Fruit fly (Drosophila melanogaster) whole organism, adult: ENCODE data around the gene koko.

Experiments used
- CG11617 ChIP-seq: fragments of 200-800 bp; sonication (Bioruptor generic); optimal IDR thresholded peaks from 2 replicates; lab custom pipeline; 2017; ENCODE audit warnings: mild to moderate bottlenecking, missing biosample characterization, missing genetic modification reagents, missing genetic modification characterization
- CG12768 ChIP-seq: fragments of 200-800 bp; sonication (Bioruptor generic); optimal IDR thresholded peaks from 2 replicates; lab custom pipeline; 2017; ENCODE audit warnings: missing biosample characterization, missing genetic modification characterization, mild to moderate bottlenecking, moderate library complexity, missing genetic modification reagents
- CG14711 ChIP-seq: fragments of 200-800 bp; sonication (Bioruptor generic); optimal IDR thresholded peaks from 2 replicates; lab custom pipeline; 2018; ENCODE audit warnings: missing biosample characterization, mild to moderate bottlenecking, missing genetic modification characterization, moderate library complexity
- CG1620 ChIP-seq: fragments of 200-800 bp; sonication (Bioruptor generic); optimal IDR thresholded peaks from 2 replicates; lab custom pipeline; 2016; ENCODE audit warnings: missing biosample characterization, missing genetic modification characterization
- CG33017 ChIP-seq: fragments of 200-800 bp; sonication (Bioruptor generic); optimal IDR thresholded peaks from 2 replicates; lab custom pipeline; 2018; ENCODE audit warnings: missing biosample characterization, mild to moderate bottlenecking, missing genetic modification characterization, moderate library complexity
- CG5204 ChIP-seq: fragments of 200-800 bp; sonication (Bioruptor generic); optimal IDR thresholded peaks from 2 replicates; lab custom pipeline; 2016; ENCODE audit warnings: missing biosample characterization, missing genetic modification characterization
- CG7045 ChIP-seq: fragments of 200-800 bp; sonication (Bioruptor generic); optimal IDR thresholded peaks from 2 replicates; lab custom pipeline; 2017; ENCODE audit warnings: missing biosample characterization, mild to moderate bottlenecking, missing genetic modification characterization
- CG7101 ChIP-seq: fragments of 200-800 bp; sonication (Bioruptor generic); optimal IDR thresholded peaks from 2 replicates; lab custom pipeline; 2018; ENCODE audit warnings: missing biosample characterization, mild to moderate bottlenecking, missing genetic modification characterization, moderate library complexity
- Clk ChIP-seq: fragments of 200-800 bp; sonication (Bioruptor generic); optimal IDR thresholded peaks from 2 replicates; lab custom pipeline; 2017; ENCODE audit warnings: missing biosample characterization, missing genetic modification characterization
- Crg-1 ChIP-seq: fragments of 200-800 bp; sonication (Bioruptor generic); optimal IDR thresholded peaks from 2 replicates; lab custom pipeline; 2016; ENCODE audit warnings: missing biosample characterization, missing genetic modification characterization
- Hr96 ChIP-seq: fragments of 200-800 bp; sonication (Bioruptor generic); optimal IDR thresholded peaks from 2 replicates; lab custom pipeline; 2016; ENCODE audit warnings: missing biosample characterization, missing genetic modification characterization
- Mnt ChIP-seq: fragments of 200-800 bp; sonication (Bioruptor generic); optimal IDR thresholded peaks from 2 replicates; lab custom pipeline; 2016; ENCODE audit warnings: missing biosample characterization, mild to moderate bottlenecking, missing genetic modification characterization
- bab1 ChIP-seq: fragments of 200-800 bp; sonication (Bioruptor generic); optimal IDR thresholded peaks from 3 replicates; lab custom pipeline; 2019; ENCODE audit warnings: missing biosample characterization, mild to moderate bottlenecking, missing genetic modification characterization, moderate library complexity
- cic ChIP-seq: fragments of 200-800 bp; sonication (Bioruptor generic); optimal IDR thresholded peaks from 2 replicates; lab custom pipeline; 2017; ENCODE audit warnings: missing biosample characterization, mild to moderate bottlenecking, missing genetic modification characterization, moderate library complexity
- cnc ChIP-seq, 2 experiments: fragments of >200 bp; optimal IDR thresholded peaks; 2 replicates each; lab custom pipeline; 2017
- kay ChIP-seq: fragments of 200-800 bp; sonication (Bioruptor generic); peaks from one replicate; lab custom pipeline; 2016; ENCODE audit warnings: missing biosample characterization, missing genetic modification characterization, borderline replicate concordance
- ovo ChIP-seq: fragments of 200-800 bp; sonication (Bioruptor generic); optimal IDR thresholded peaks from 2 replicates; lab custom pipeline; 2016; ENCODE audit warnings: missing biosample characterization, missing genetic modification characterization
- pad ChIP-seq: fragments of 200-800 bp; sonication (Bioruptor generic); optimal IDR thresholded peaks from 3 replicates; lab custom pipeline; 2017; ENCODE audit warnings: missing biosample characterization, missing genetic modification characterization, mild to moderate bottlenecking, moderate library complexity, missing genetic modification reagents
- tj ChIP-seq: fragments of 200-800 bp; sonication (Bioruptor generic); optimal IDR thresholded peaks from 3 replicates; lab custom pipeline; 2017; ENCODE audit warnings: missing biosample characterization, mild to moderate bottlenecking, missing genetic modification characterization, moderate library complexity
- toe ChIP-seq: fragments of 200-800 bp; sonication (Bioruptor generic); optimal IDR thresholded peaks from 2 replicates; lab custom pipeline; 2016; ENCODE audit warnings: missing biosample characterization, missing genetic modification characterization

Gene koko

dm6 chr3R:18445148-18445843 is 42.5 kb downstream of the koko start:
- no peak for TF ChIP-seq CG12768 (GFP tag; lab: Kevin White, UChicago)
- peak; percentile 89 for TF ChIP-seq kay (GFP tag; lab: Kevin White, UChicago)

dm6 chr3R:18447146-18447773 is 44.4 kb downstream of the koko start:
- TF ChIP-seq toe (GFP tag; lab: Kevin White, UChicago) (no peak), tj (GFP tag; lab: Kevin White, UChicago) (peak; percentile 41)

- TF ChIP-seq CG5204 (GFP tag; lab: Kevin White, UChicago) (no peak), CG1620 (no peak), CG33017 (tag; lab: Kevin White, UChicago) (no peak), bab1 (GFP tag; lab: Kevin White, UChicago) (no peak), CG7101 (peak; percentile 57), CG11617 (GFP tag; lab: Kevin White, UChicago) (no peak), Crg-1 (GFP tag; lab: Kevin White, UChicago) (no peak), Clk (GFP tag; lab: Kevin White, UChicago) (no peak), ovo (GFP tag; lab: Kevin White, UChicago) (no peak), kay (GFP tag; lab: Kevin White, UChicago) (peak; percentile 72), CG7045 (GFP tag; lab: Kevin White, UChicago) (no peak), cnc (optimal IDR thresholded peaks at IDR 0.05; lab: Kevin White, UChicago) (no peak), CG12768 (GFP tag; lab: Kevin White, UChicago) (peak; percentile 5), toe (GFP tag; lab: Kevin White, UChicago) (no peak), Hr96 (no peak), cic (GFP tag; lab: Kevin White, UChicago) (no peak), CG14711 (tag; lab: Kevin White, UChicago) (peak; percentile 4), pad (peak; percentile 8), tj (GFP tag; lab: Kevin White, UChicago) (peak; percentile 82), Mnt (GFP tag; lab: Kevin White, UChicago) (no peak)
Measured at dm6 chr3R:18448059-18448979, 45.5 kb downstream of the koko start.

dm6 chr3R:18449188-18449587 is 46.4 kb downstream of the koko start:
- TF ChIP-seq bab1 (GFP tag; lab: Kevin White, UChicago) (no peak), cic (GFP tag; lab: Kevin White, UChicago) (no peak), tj (GFP tag; lab: Kevin White, UChicago) (no peak), ovo (GFP tag; lab: Kevin White, UChicago) (no peak), Crg-1 (GFP tag; lab: Kevin White, UChicago) (no peak)

- TF ChIP-seq CG33017 (tag; lab: Kevin White, UChicago) = no peak
- TF ChIP-seq CG5204 (GFP tag; lab: Kevin White, UChicago) = no peak
- no peak for TF ChIP-seq ovo (GFP tag; lab: Kevin White, UChicago)
- TF ChIP-seq CG7045 (GFP tag; lab: Kevin White, UChicago) = no peak
- no peak for TF ChIP-seq CG12768 (GFP tag; lab: Kevin White, UChicago)
- TF ChIP-seq Mnt (GFP tag; lab: Kevin White, UChicago) = no peak
- TF ChIP-seq CG7101 = no peak
- no peak for TF ChIP-seq tj (GFP tag; lab: Kevin White, UChicago)
- no peak for TF ChIP-seq CG1620
- TF ChIP-seq Crg-1 (GFP tag; lab: Kevin White, UChicago) = no peak
- no peak for TF ChIP-seq kay (GFP tag; lab: Kevin White, UChicago)
Measured at dm6 chr3R:18449896-18450637, 47.2 kb downstream of the koko start.
